Fruit fly (Drosophila melanogaster) whole organism, embryonic: ENCODE data around the gene CG15725.

Source experiments
- Atf6 ChIP-seq: fragments of 200-800 bp; sonication (Bioruptor generic); IDR thresholded peaks from 2 replicates; pipeline ENCODE4 v1.3.6; 2022; ENCODE audit warnings: missing biosample characterization, missing genetic modification characterization
- Blimp-1 ChIP-seq: fragments of 200-800 bp; sonication (Bioruptor generic); optimal IDR thresholded peaks from 3 replicates; lab custom pipeline; 2018; ENCODE audit warnings: missing biosample characterization, missing genetic modification characterization, mild to moderate bottlenecking, moderate library complexity, missing genetic modification reagents
- CG11456 ChIP-seq: fragments of 200-800 bp; sonication (Bioruptor generic); IDR thresholded peaks from 3 replicates; pipeline ENCODE4 v1.3.6; 2022; ENCODE audit warnings: missing biosample characterization, missing genetic modification characterization
- CG11696 ChIP-seq: fragments of 200-800 bp; sonication (Bioruptor generic); IDR thresholded peaks from 2 replicates; pipeline ENCODE4 v1.3.6; 2022; ENCODE audit warnings: missing biosample characterization, missing genetic modification characterization
- CG12769 ChIP-seq: fragments of 200-800 bp; sonication (Bioruptor generic); optimal IDR thresholded peaks from 2 replicates; lab custom pipeline; 2019; ENCODE audit warnings: missing biosample characterization, mild to moderate bottlenecking, missing genetic modification characterization, moderate library complexity
- CG13894 ChIP-seq: fragments of 200-800 bp; sonication (Bioruptor generic); optimal IDR thresholded peaks from 3 replicates; lab custom pipeline; 2018; ENCODE audit warnings: missing biosample characterization, mild to moderate bottlenecking, missing genetic modification characterization, moderate library complexity
- CG14014 ChIP-seq: fragments of 200-800 bp; sonication (Bioruptor generic); IDR thresholded peaks from 2 replicates; pipeline ENCODE4 v1.3.6; 2022; ENCODE audit warnings: missing biosample characterization, missing genetic modification characterization
- CG15011 ChIP-seq: fragments of 200-800 bp; sonication (Bioruptor generic); optimal IDR thresholded peaks from 3 replicates; lab custom pipeline; 2018; ENCODE audit warnings: missing biosample characterization, mild to moderate bottlenecking, missing genetic modification characterization
- CG1647 ChIP-seq: fragments of 200-800 bp; sonication (Bioruptor generic); optimal IDR thresholded peaks from 3 replicates; lab custom pipeline; 2016; ENCODE audit warnings: missing biosample characterization, missing genetic modification characterization
- CG18262 ChIP-seq: fragments of 200-800 bp; optimal IDR thresholded peaks from 3 replicates; lab custom pipeline; 2019; ENCODE audit warnings: missing biosample characterization, mild to moderate bottlenecking, missing genetic modification characterization, moderate library complexity
- CG2120 ChIP-seq: fragments of 200-800 bp; sonication (Bioruptor generic); optimal IDR thresholded peaks from 3 replicates; lab custom pipeline; 2016; ENCODE audit warnings: missing biosample characterization, missing genetic modification characterization
- CG2678 ChIP-seq: fragments of 200-800 bp; sonication (Bioruptor generic); optimal IDR thresholded peaks from 3 replicates; lab custom pipeline; 2019; ENCODE audit warnings: missing biosample characterization, mild to moderate bottlenecking, missing genetic modification characterization, moderate library complexity
- CG32532 ChIP-seq: fragments of 200-800 bp; sonication (Bioruptor generic); IDR thresholded peaks from 2 replicates; pipeline ENCODE4 v1.3.6; 2022; ENCODE audit warnings: missing biosample characterization, missing genetic modification characterization
- CG3281 ChIP-seq: fragments of 200-800 bp; sonication (Bioruptor generic); optimal IDR thresholded peaks from 3 replicates; lab custom pipeline; 2017; ENCODE audit warnings: missing biosample characterization, mild to moderate bottlenecking, missing genetic modification characterization
- CG34422 ChIP-seq: fragments of 200-800 bp; sonication (Bioruptor generic); IDR thresholded peaks from 3 replicates; pipeline ENCODE4 v1.3.6; 2022; ENCODE audit warnings: missing biosample characterization, missing genetic modification characterization
- CG3726 ChIP-seq: fragments of 200-800 bp; sonication (Bioruptor generic); IDR thresholded peaks from 3 replicates; pipeline ENCODE4, ENCODE4 v1.3.6; 2022; ENCODE audit warnings: missing biosample characterization, missing genetic modification characterization
- CG4360 ChIP-seq: fragments of 200-800 bp; sonication (Bioruptor generic); IDR thresholded peaks from 2 replicates; pipeline ENCODE4 v1.3.6; 2022; ENCODE audit warnings: missing biosample characterization, missing genetic modification characterization
- CG7839 ChIP-seq: fragments of 200-800 bp; sonication (Bioruptor generic); optimal IDR thresholded peaks from 3 replicates; lab custom pipeline; 2018; ENCODE audit warnings: missing biosample characterization, mild to moderate bottlenecking, missing genetic modification characterization, moderate library complexity
- CG8290 ChIP-seq, 3 experiments: fragments of 200-800 bp; sonication (Bioruptor generic); optimal IDR thresholded peaks; 2 replicates each; lab custom pipeline; 2016 to 2019; ENCODE audit warnings: missing biosample characterization in 3 of 3, missing genetic modification characterization in 3 of 3, mild to moderate bottlenecking in 2 of 3, moderate library complexity in 1 of 3
- CG9932 ChIP-seq: fragments of 200-800 bp; sonication (Bioruptor generic); IDR thresholded peaks from 2 replicates; pipeline ENCODE4 v1.3.6; 2022; ENCODE audit warnings: missing biosample characterization, missing genetic modification characterization
- CTCF ChIP-seq: fragments of 200-800 bp; sonication (Bioruptor generic); optimal IDR thresholded peaks from 2 replicates; lab custom pipeline; 2017; ENCODE audit warnings: missing biosample characterization, mild to moderate bottlenecking, missing genetic modification characterization, moderate library complexity
- Dbx ChIP-seq: fragments of 200-800 bp; sonication (Bioruptor generic); IDR thresholded peaks from 3 replicates; pipeline ENCODE4 v1.3.6; 2022; ENCODE audit warnings: missing biosample characterization, missing genetic modification characterization
- Ets65A ChIP-seq: fragments of 200-800 bp; sonication (Bioruptor generic); peaks from one replicate; lab custom pipeline; 2016; ENCODE audit warnings: missing biosample characterization, missing genetic modification characterization
- Max ChIP-seq: fragments of 200-800 bp; sonication (Bioruptor generic); optimal IDR thresholded peaks from 2 replicates; lab custom pipeline; 2016; ENCODE audit warnings: missing biosample characterization, mild to moderate bottlenecking, missing genetic modification characterization
- NfI ChIP-seq: fragments of 200-800 bp; sonication (Bioruptor generic); optimal IDR thresholded peaks from 3 replicates; lab custom pipeline; 2018; ENCODE audit warnings: missing biosample characterization, mild to moderate bottlenecking, missing genetic modification characterization, moderate library complexity
- Oli ChIP-seq: fragments of 200-800 bp; sonication (Bioruptor generic); optimal IDR thresholded peaks from 2 replicates; lab custom pipeline; 2018; ENCODE audit warnings: missing biosample characterization, mild to moderate bottlenecking, missing genetic modification characterization, moderate library complexity
- Ptx1 ChIP-seq: fragments of 200-800 bp; sonication (Bioruptor generic); IDR thresholded peaks from 2 replicates; pipeline ENCODE4 v1.3.6; 2022; ENCODE audit warnings: missing biosample characterization, missing genetic modification characterization
- al ChIP-seq: fragments of 200-800 bp; sonication (Bioruptor generic); IDR thresholded peaks from 2 replicates; pipeline ENCODE4 v1.3.6; 2022; ENCODE audit warnings: missing biosample characterization, missing genetic modification characterization
- ap ChIP-seq: fragments of 200-800 bp; sonication (Bioruptor generic); IDR thresholded peaks from 2 replicates; pipeline ENCODE4 v1.3.6; 2022; ENCODE audit warnings: missing biosample characterization, missing genetic modification characterization
- az2 ChIP-seq: fragments of 200-800 bp; sonication (Bioruptor generic); optimal IDR thresholded peaks from 3 replicates; lab custom pipeline; 2016; ENCODE audit warnings: missing biosample characterization, missing genetic modification characterization
- bigmax ChIP-seq: fragments of 200-800 bp; sonication (Bioruptor generic); optimal IDR thresholded peaks from 2 replicates; lab custom pipeline; 2018; ENCODE audit warnings: missing biosample characterization, mild to moderate bottlenecking, missing genetic modification characterization
- chinmo ChIP-seq: fragments of 200-800 bp; sonication (Bioruptor generic); IDR thresholded peaks from 4 replicates; pipeline ENCODE4 v1.3.6; 2022; ENCODE audit warnings: missing biosample characterization, missing genetic modification characterization; ENCODE audit not compliant: partially characterized antibody
- crol ChIP-seq: fragments of 200-800 bp; sonication (Bioruptor generic); IDR thresholded peaks from 2 replicates; pipeline ENCODE4 v1.3.6; 2022; ENCODE audit warnings: missing biosample characterization, missing genetic modification characterization
- dysf ChIP-seq: fragments of 200-800 bp; sonication (Bioruptor generic); IDR thresholded peaks from 3 replicates; pipeline ENCODE4 v1.3.6; 2022; ENCODE audit warnings: missing biosample characterization, missing genetic modification characterization
- eve ChIP-seq, 2 experiments: fragments of >200 bp; optimal IDR thresholded peaks; 2 replicates each; lab custom pipeline; 2017; ENCODE audit warnings: missing biosample characterization in 2 of 2, missing genetic modification characterization in 2 of 2
- gem ChIP-seq: fragments of 200-800 bp; sonication (Bioruptor generic); optimal IDR thresholded peaks from 2 replicates; lab custom pipeline; 2019; ENCODE audit warnings: missing biosample characterization, mild to moderate bottlenecking, missing genetic modification characterization, moderate library complexity
- ham ChIP-seq: fragments of 200-800 bp; sonication (Bioruptor generic); IDR thresholded peaks from 2 replicates; pipeline ENCODE4 v1.3.6; 2022; ENCODE audit warnings: missing biosample characterization, missing genetic modification characterization
- kni ChIP-seq: fragments of 200-800 bp; sonication (Bioruptor generic); optimal IDR thresholded peaks from 3 replicates; lab custom pipeline; 2017; ENCODE audit warnings: mild to moderate bottlenecking, missing biosample characterization, missing genetic modification reagents, missing genetic modification characterization
- lola ChIP-seq, 3 experiments: fragments of >200 bp in 2 of 3; fragments of 200-800 bp in 1 of 3; sonication (Bioruptor generic) in 1 of 3; optimal IDR thresholded peaks; 2 replicates each; lab custom pipeline; 2017 to 2019; ENCODE audit warnings: missing biosample characterization in 3 of 3, missing genetic modification characterization in 3 of 3, mild to moderate bottlenecking in 1 of 3, moderate library complexity in 1 of 3
- mirr ChIP-seq: fragments of 200-800 bp; sonication (Bioruptor generic); optimal IDR thresholded peaks from 3 replicates; lab custom pipeline; 2018; ENCODE audit warnings: missing biosample characterization, mild to moderate bottlenecking, missing genetic modification characterization
- pfk ChIP-seq: fragments of 200-800 bp; sonication (Bioruptor generic); optimal IDR thresholded peaks from 2 replicates; lab custom pipeline; 2018; ENCODE audit warnings: missing biosample characterization, mild to moderate bottlenecking, missing genetic modification characterization, moderate library complexity
- pros ChIP-seq: fragments of 200-800 bp; sonication (Bioruptor generic); optimal IDR thresholded peaks from 3 replicates; lab custom pipeline; 2019; ENCODE audit warnings: missing biosample characterization, mild to moderate bottlenecking, missing genetic modification characterization, moderate library complexity
- psq ChIP-seq: fragments of 200-800 bp; sonication (Bioruptor generic); optimal IDR thresholded peaks from 2 replicates; lab custom pipeline; 2017; ENCODE audit warnings: missing biosample characterization, missing genetic modification characterization
- pum ChIP-seq: fragments of 200-800 bp; sonication (Bioruptor generic); optimal IDR thresholded peaks from 2 replicates; lab custom pipeline; 2016; ENCODE audit warnings: missing biosample characterization, missing genetic modification characterization
- row ChIP-seq: fragments of 200-800 bp; sonication (Bioruptor generic); IDR thresholded peaks from 3 replicates; pipeline ENCODE4 v1.3.6; 2022; ENCODE audit warnings: missing biosample characterization, missing genetic modification characterization
- sqz ChIP-seq: fragments of 200-800 bp; sonication (Bioruptor generic); optimal IDR thresholded peaks from 3 replicates; lab custom pipeline; 2018; ENCODE audit warnings: missing biosample characterization, mild to moderate bottlenecking, missing genetic modification characterization

Gene CG15725

dm6 chrX:12670530-12671285 is 34.9 kb upstream of the CG15725 start:
- TF ChIP-seq eve (GFP tag; optimal IDR thresholded peaks at IDR 0.05; lab: Kevin White, UChicago) (peak in 1 of 2 experiments; percentile 20), CG34422 (GFP tag; lab: Robert Waterston, UW) (0 out of 3 replicates have a peak, but pooled peaks have one; percentile 2), crol (peak; percentile 93), mirr (GFP tag; lab: Kevin White, UChicago) (peak; percentile 5), az2 (GFP tag; lab: Kevin White, UChicago) (no peak), CG4360 (GFP tag; lab: Robert Waterston, UW) (peak; percentile 36; the same call in 1 of the 2 replicates), CG12769 (tag; lab: Kevin White, UChicago) (peak; percentile 82), lola (GFP tag; optimal IDR thresholded peaks at IDR 0.05; lab: Kevin White, UChicago) (no peak), Ets65A (peak; percentile 66), ap (GFP tag; lab: Robert Waterston, UW) (no peak), CG8290 (GFP tag; optimal IDR thresholded peaks at IDR 0.05; lab: Kevin White, UChicago) (no peak), CG8290 (tag; optimal IDR thresholded peaks at IDR 0.05; lab: Kevin White, UChicago) (peak in 1 of 2 experiments; percentile 33), CG18262 (no peak), pros (GFP tag; lab: Kevin White, UChicago) (peak; percentile 0), pfk (GFP tag; lab: Kevin White, UChicago) (peak; percentile 87), CG13894 (tag; lab: Kevin White, UChicago) (peak; percentile 61), kni (GFP tag; lab: Kevin White, UChicago) (peak; percentile 62), psq (peak; percentile 81), chinmo (0 out of 4 replicates have a peak, but pooled peaks have one; percentile 48), Blimp-1 (GFP tag; lab: Kevin White, UChicago) (peak; percentile 93)

dm6 chrX:12672317-12673172 is 33.1 kb upstream of the CG15725 start:
- TF ChIP-seq Max (GFP tag; lab: Kevin White, UChicago) (no peak), CTCF (no peak), Oli (tag; lab: Kevin White, UChicago) (no peak), CG1647 (no peak), CG4360 (GFP tag; lab: Robert Waterston, UW) (peak; percentile 81), bigmax (no peak), CG14014 (GFP tag; lab: Robert Waterston, UW) (0 out of 2 replicates have a peak, but pooled peaks have one; percentile 24), NfI (GFP tag; lab: Kevin White, UChicago) (peak; percentile 13), sqz (GFP tag; lab: Kevin White, UChicago) (peak; percentile 97), CG7839 (tag; lab: Kevin White, UChicago) (peak; percentile 28), Dbx (GFP tag; lab: Robert Waterston, UW) (0 out of 3 replicates have a peak, but pooled peaks have one; percentile 55), pum (GFP tag; lab: Kevin White, UChicago) (no peak), CG32532 (GFP tag; lab: Robert Waterston, UW) (peak; percentile 56), CG11696 (GFP tag; lab: Robert Waterston, UW) (peak; percentile 64; the same call in 1 of the 2 replicates), al (GFP tag; lab: Robert Waterston, UW) (peak; percentile 11; the same call in 1 of the 2 replicates), Ptx1 (GFP tag; lab: Robert Waterston, UW) (0 out of 2 replicates have a peak, but pooled peaks have one; percentile 19), CG3726 (GFP tag; lab: Robert Waterston, UW) (no peak), CG15011 (GFP tag; lab: Kevin White, UChicago) (peak; percentile 5), CG9932 (GFP tag; lab: Robert Waterston, UW) (peak; percentile 66), dysf (GFP tag; lab: Robert Waterston, UW) (peak; percentile 59; the same call in 2 of the 3 replicates), row (GFP tag; lab: Robert Waterston, UW) (peak; percentile 30; the same call in 2 of the 3 replicates), gem (tag; lab: Kevin White, UChicago) (peak; percentile 4), Atf6 (0 out of 2 replicates have a peak, but pooled peaks have one; percentile 26), CG11456 (GFP tag; lab: Robert Waterston, UW) (no peak), CG2678 (tag; lab: Kevin White, UChicago) (peak; percentile 24), ham (no peak), CG12769 (tag; lab: Kevin White, UChicago) (peak; percentile 72), CG2120 (peak; percentile 53), CG3281 (GFP tag; lab: Kevin White, UChicago) (peak; percentile 25)
